Worm (Caenorhabditis elegans): ENCODE results near the gene C18D11.10.

ce11 chrIII:11834168-11834567, 26.6 kb downstream of the C18D11.10 start:
- TF ChIP-seq ama-1 (optimal IDR thresholded peaks at IDR 0.05) (no peak), efl-3 (GFP tag; optimal IDR thresholded peaks at IDR 0.05) (no peak), snpc-4 (tag; optimal IDR thresholded peaks at IDR 0.05) (no peak), nhr-12 (tag; optimal IDR thresholded peaks at IDR 0.05) (no peak), ets-5 (GFP tag; IDR thresholded peaks at IDR 0.05) (no peak), zag-1 (tag; optimal IDR thresholded peaks at IDR 0.05) (no peak), lin-39 (tag; optimal IDR thresholded peaks at IDR 0.05) (no peak), blmp-1 (tag; optimal IDR thresholded peaks at IDR 0.05) (no peak), nhr-237 (tag; optimal IDR thresholded peaks at IDR 0.05) (no peak), unc-98 (GFP tag; IDR thresholded peaks at IDR 0.05) (no peak), nhr-28 (tag; optimal IDR thresholded peaks at IDR 0.05) (no peak)
